Fruit fly (Drosophila melanogaster) whole organism, embryonic: ENCODE results near the gene EloB.

Source experiments
- Bgb ChIP-seq: fragments of 200-800 bp; sonication (Bioruptor generic); IDR thresholded peaks from 2 replicates; pipeline ENCODE4 v1.3.6; 2022; ENCODE audit warnings: missing biosample characterization, missing genetic modification characterization; ENCODE audit not compliant: partially characterized antibody
- CG12071 ChIP-seq: fragments of 200-800 bp; sonication (Bioruptor generic); optimal IDR thresholded peaks from 3 replicates; lab custom pipeline; 2018; ENCODE audit warnings: missing biosample characterization, mild to moderate bottlenecking, missing genetic modification characterization
- CG12299 ChIP-seq: fragments of 200-800 bp; sonication (Bioruptor generic); optimal IDR thresholded peaks from 2 replicates; lab custom pipeline; 2018; ENCODE audit warnings: missing biosample characterization, mild to moderate bottlenecking, missing genetic modification characterization
- CG15601 ChIP-seq: fragments of 200-800 bp; sonication (Bioruptor generic); optimal IDR thresholded peaks from 3 replicates; lab custom pipeline; 2019; ENCODE audit warnings: missing biosample characterization, mild to moderate bottlenecking, missing genetic modification characterization, moderate library complexity
- CG17359 ChIP-seq: fragments of 200-800 bp; sonication (Bioruptor generic); optimal IDR thresholded peaks from 3 replicates; lab custom pipeline; 2018; ENCODE audit warnings: missing biosample characterization, mild to moderate bottlenecking, missing genetic modification characterization, moderate library complexity
- CG17568 ChIP-seq: fragments of 200-800 bp; sonication (Bioruptor generic); optimal IDR thresholded peaks from 2 replicates; lab custom pipeline; 2018; ENCODE audit warnings: missing biosample characterization, mild to moderate bottlenecking, missing genetic modification characterization, moderate library complexity
- CG17829 ChIP-seq: fragments of 200-800 bp; optimal IDR thresholded peaks from 2 replicates; lab custom pipeline; 2019; ENCODE audit warnings: missing biosample characterization, mild to moderate bottlenecking, missing genetic modification characterization, moderate library complexity
- CG2120 ChIP-seq: fragments of 200-800 bp; sonication (Bioruptor generic); optimal IDR thresholded peaks from 3 replicates; lab custom pipeline; 2016; ENCODE audit warnings: missing biosample characterization, missing genetic modification characterization
- CG2202 ChIP-seq: fragments of 200-800 bp; sonication (Bioruptor generic); optimal IDR thresholded peaks from 2 replicates; lab custom pipeline; 2018; ENCODE audit warnings: missing biosample characterization, mild to moderate bottlenecking, missing genetic modification characterization
- CG4360 ChIP-seq: fragments of 200-800 bp; sonication (Bioruptor generic); IDR thresholded peaks from 2 replicates; pipeline ENCODE4 v1.3.6; 2022; ENCODE audit warnings: missing biosample characterization, missing genetic modification characterization
- CG6683 ChIP-seq: fragments of 200-800 bp; sonication (Bioruptor generic); optimal IDR thresholded peaks from 2 replicates; lab custom pipeline; 2017; ENCODE audit warnings: missing biosample characterization, mild to moderate bottlenecking, missing genetic modification characterization, missing genetic modification reagents
- CG6689 ChIP-seq: fragments of 200-800 bp; sonication (Bioruptor generic); IDR thresholded peaks from 2 replicates; pipeline ENCODE4 v1.3.6; 2022; ENCODE audit warnings: missing biosample characterization, missing genetic modification characterization
- CG6854 ChIP-seq: fragments of 200-800 bp; sonication (Bioruptor generic); optimal IDR thresholded peaks from 3 replicates; lab custom pipeline; 2017; ENCODE audit warnings: missing biosample characterization, mild to moderate bottlenecking, missing genetic modification characterization
- CG7372 ChIP-seq: fragments of 200-800 bp; sonication (Bioruptor generic); IDR thresholded peaks from 2 replicates; pipeline ENCODE4 v1.3.6; 2022; ENCODE audit warnings: missing biosample characterization, missing genetic modification characterization
- CG7987 ChIP-seq: fragments of 200-800 bp; sonication (Bioruptor generic); optimal IDR thresholded peaks from 2 replicates; lab custom pipeline; 2018; ENCODE audit warnings: missing biosample characterization, mild to moderate bottlenecking, missing genetic modification characterization, moderate library complexity
- CG8359 ChIP-seq: fragments of 200-800 bp; sonication (Bioruptor generic); optimal IDR thresholded peaks from 2 replicates; lab custom pipeline; 2017; ENCODE audit warnings: missing biosample characterization, mild to moderate bottlenecking, missing genetic modification characterization, borderline replicate concordance
- CG8944 ChIP-seq: fragments of 200-800 bp; sonication (Bioruptor generic); optimal IDR thresholded peaks from 3 replicates; lab custom pipeline; 2016; ENCODE audit warnings: missing biosample characterization, missing genetic modification characterization
- CG9797 ChIP-seq: fragments of 200-800 bp; sonication (Bioruptor generic); optimal IDR thresholded peaks from 3 replicates; lab custom pipeline; 2018; ENCODE audit warnings: missing biosample characterization, mild to moderate bottlenecking, missing genetic modification characterization
- CG9876 ChIP-seq: fragments of 200-800 bp; sonication (Bioruptor generic); optimal IDR thresholded peaks from 2 replicates; lab custom pipeline; 2016; ENCODE audit warnings: missing biosample characterization, missing genetic modification characterization
- CTCF ChIP-seq: fragments of 200-800 bp; sonication (Bioruptor generic); optimal IDR thresholded peaks from 2 replicates; lab custom pipeline; 2017; ENCODE audit warnings: missing biosample characterization, mild to moderate bottlenecking, missing genetic modification characterization, moderate library complexity
- D19A ChIP-seq: fragments of 200-800 bp; optimal IDR thresholded peaks from 3 replicates; lab custom pipeline; 2019; ENCODE audit warnings: missing biosample characterization, mild to moderate bottlenecking, missing genetic modification characterization, moderate library complexity
- Dref ChIP-seq: fragments of 200-800 bp; sonication (Bioruptor generic); IDR thresholded peaks from 2 replicates; pipeline ENCODE4 v1.3.6; 2022; ENCODE audit warnings: missing biosample characterization, missing genetic modification characterization
- Eip74EF ChIP-seq, 2 experiments: fragments of 200-800 bp in 1 of 2; fragments of >200 bp in 1 of 2; sonication (Bioruptor generic) in 1 of 2; optimal IDR thresholded peaks; 2 replicates each; lab custom pipeline; 2017 to 2019; ENCODE audit warnings: missing biosample characterization in 2 of 2, missing genetic modification characterization in 2 of 2, mild to moderate bottlenecking in 1 of 2, moderate library complexity in 1 of 2
- HmgD ChIP-seq: fragments of 200-800 bp; sonication (Bioruptor generic); optimal IDR thresholded peaks from 3 replicates; lab custom pipeline; 2016; ENCODE audit warnings: missing biosample characterization, missing genetic modification characterization
- Max ChIP-seq: fragments of 200-800 bp; sonication (Bioruptor generic); optimal IDR thresholded peaks from 2 replicates; lab custom pipeline; 2016; ENCODE audit warnings: missing biosample characterization, mild to moderate bottlenecking, missing genetic modification characterization
- Nf-YB ChIP-seq: fragments of 200-800 bp; sonication (Bioruptor generic); optimal IDR thresholded peaks from 3 replicates; lab custom pipeline; 2019; ENCODE audit warnings: missing biosample characterization, mild to moderate bottlenecking, missing genetic modification characterization, moderate library complexity
- Ptx1 ChIP-seq: fragments of 200-800 bp; sonication (Bioruptor generic); IDR thresholded peaks from 2 replicates; pipeline ENCODE4 v1.3.6; 2022; ENCODE audit warnings: missing biosample characterization, missing genetic modification characterization
- Sry-β ChIP-seq: fragments of 200-800 bp; sonication (Bioruptor generic); optimal IDR thresholded peaks from 2 replicates; lab custom pipeline; 2018; ENCODE audit warnings: missing biosample characterization, mild to moderate bottlenecking, missing genetic modification characterization, moderate library complexity
- Taf1 ChIP-seq: fragments of 200-800 bp; sonication (Bioruptor generic); IDR thresholded peaks from 2 replicates; pipeline ENCODE4 v1.3.6; 2022; ENCODE audit warnings: missing biosample characterization, missing genetic modification characterization
- Trl ChIP-seq, 3 experiments: fragments of >200 bp in 2 of 3; fragments of 200-800 bp in 1 of 3; sonication (Bioruptor generic) in 1 of 3; optimal IDR thresholded peaks; 2 replicates in 1 of 3; 3 replicates in 2 of 3; lab custom pipeline; 2016 to 2017; ENCODE audit warnings: missing biosample characterization in 1 of 3, missing genetic modification characterization in 1 of 3
- bigmax ChIP-seq: fragments of 200-800 bp; sonication (Bioruptor generic); optimal IDR thresholded peaks from 2 replicates; lab custom pipeline; 2018; ENCODE audit warnings: missing biosample characterization, mild to moderate bottlenecking, missing genetic modification characterization
- cato ChIP-seq: fragments of 200-800 bp; sonication (Bioruptor generic); optimal IDR thresholded peaks from 2 replicates; lab custom pipeline; 2016; ENCODE audit warnings: missing biosample characterization, missing genetic modification characterization, borderline replicate concordance
- ci ChIP-seq: fragments of 200-800 bp; sonication (Bioruptor generic); IDR thresholded peaks from 3 replicates; pipeline ENCODE4 v1.3.6; 2022; ENCODE audit warnings: missing biosample characterization, missing genetic modification characterization
- exex ChIP-seq: fragments of 200-800 bp; sonication (Bioruptor generic); optimal IDR thresholded peaks from 4 replicates; lab custom pipeline; 2018; ENCODE audit warnings: missing biosample characterization, mild to moderate bottlenecking, missing genetic modification characterization, moderate library complexity
- gfzf ChIP-seq: fragments of 200-800 bp; sonication (Bioruptor generic); optimal IDR thresholded peaks from 2 replicates; lab custom pipeline; 2016; ENCODE audit warnings: missing biosample characterization, mild to moderate bottlenecking, missing genetic modification characterization, moderate library complexity
- gsb ChIP-seq: fragments of 200-800 bp; sonication (Bioruptor generic); IDR thresholded peaks from 2 replicates; pipeline ENCODE4 v1.3.6; 2022; ENCODE audit warnings: missing biosample characterization, missing genetic modification characterization
- gsb-n ChIP-seq: fragments of 200-800 bp; sonication (Bioruptor generic); optimal IDR thresholded peaks from 3 replicates; lab custom pipeline; 2018; ENCODE audit warnings: missing biosample characterization, mild to moderate bottlenecking, missing genetic modification characterization
- gt ChIP-seq: fragments of 200-800 bp; sonication (Bioruptor generic); IDR thresholded peaks from 2 replicates; pipeline ENCODE4 v1.3.6; 2022; ENCODE audit warnings: missing biosample characterization, missing genetic modification characterization
- h ChIP-seq: fragments of >200 bp; optimal IDR thresholded peaks from 2 replicates; lab custom pipeline; 2017
- jumu ChIP-seq: fragments of 200-800 bp; sonication (Bioruptor generic); optimal IDR thresholded peaks from 3 replicates; lab custom pipeline; 2016; ENCODE audit warnings: missing biosample characterization, missing genetic modification characterization
- klu ChIP-seq: fragments of 200-800 bp; sonication (Bioruptor generic); IDR thresholded peaks from 2 replicates; pipeline ENCODE4 v1.3.6; 2022; ENCODE audit warnings: missing biosample characterization, missing genetic modification characterization
- lab ChIP-seq: fragments of 200-800 bp; sonication (Bioruptor generic); optimal IDR thresholded peaks from 3 replicates; lab custom pipeline; 2017; ENCODE audit warnings: missing biosample characterization, missing genetic modification characterization, mild to moderate bottlenecking, moderate library complexity, missing genetic modification reagents
- nmo ChIP-seq: fragments of 200-800 bp; sonication (Bioruptor generic); optimal IDR thresholded peaks from 2 replicates; lab custom pipeline; 2018; ENCODE audit warnings: missing biosample characterization, mild to moderate bottlenecking, missing genetic modification characterization, moderate library complexity
- run ChIP-seq: fragments of 200-800 bp; sonication (Bioruptor generic); optimal IDR thresholded peaks from 3 replicates; lab custom pipeline; 2018; ENCODE audit warnings: missing biosample characterization, mild to moderate bottlenecking, missing genetic modification characterization
- sc ChIP-seq, 3 experiments: fragments of >200 bp in 2 of 3; fragments of 200-800 bp in 1 of 3; sonication (Bioruptor generic) in 1 of 3; optimal IDR thresholded peaks; 2 replicates in 2 of 3; 3 replicates in 1 of 3; lab custom pipeline; 2017; ENCODE audit warnings: mild to moderate bottlenecking in 1 of 3, missing biosample characterization in 1 of 3, missing genetic modification characterization in 1 of 3, missing genetic modification reagents in 1 of 3
- shn ChIP-seq: fragments of 200-800 bp; sonication (Bioruptor generic); optimal IDR thresholded peaks from 3 replicates; lab custom pipeline; 2016; ENCODE audit warnings: missing biosample characterization, missing genetic modification characterization
- slbo ChIP-seq: fragments of 200-800 bp; sonication (Bioruptor generic); IDR thresholded peaks from 2 replicates; pipeline ENCODE4 v1.3.6; 2022; ENCODE audit warnings: missing biosample characterization, missing genetic modification characterization
- vfl ChIP-seq: fragments of 200-800 bp; sonication (Bioruptor generic); optimal IDR thresholded peaks from 2 replicates; lab custom pipeline; 2016; ENCODE audit warnings: missing biosample characterization, missing genetic modification characterization
- zfh1 ChIP-seq: fragments of 200-800 bp; sonication (Bioruptor generic); IDR thresholded peaks from 3 replicates; pipeline ENCODE4 v1.3.6; 2022; ENCODE audit warnings: missing biosample characterization, missing genetic modification characterization

Gene EloB

DNA sequence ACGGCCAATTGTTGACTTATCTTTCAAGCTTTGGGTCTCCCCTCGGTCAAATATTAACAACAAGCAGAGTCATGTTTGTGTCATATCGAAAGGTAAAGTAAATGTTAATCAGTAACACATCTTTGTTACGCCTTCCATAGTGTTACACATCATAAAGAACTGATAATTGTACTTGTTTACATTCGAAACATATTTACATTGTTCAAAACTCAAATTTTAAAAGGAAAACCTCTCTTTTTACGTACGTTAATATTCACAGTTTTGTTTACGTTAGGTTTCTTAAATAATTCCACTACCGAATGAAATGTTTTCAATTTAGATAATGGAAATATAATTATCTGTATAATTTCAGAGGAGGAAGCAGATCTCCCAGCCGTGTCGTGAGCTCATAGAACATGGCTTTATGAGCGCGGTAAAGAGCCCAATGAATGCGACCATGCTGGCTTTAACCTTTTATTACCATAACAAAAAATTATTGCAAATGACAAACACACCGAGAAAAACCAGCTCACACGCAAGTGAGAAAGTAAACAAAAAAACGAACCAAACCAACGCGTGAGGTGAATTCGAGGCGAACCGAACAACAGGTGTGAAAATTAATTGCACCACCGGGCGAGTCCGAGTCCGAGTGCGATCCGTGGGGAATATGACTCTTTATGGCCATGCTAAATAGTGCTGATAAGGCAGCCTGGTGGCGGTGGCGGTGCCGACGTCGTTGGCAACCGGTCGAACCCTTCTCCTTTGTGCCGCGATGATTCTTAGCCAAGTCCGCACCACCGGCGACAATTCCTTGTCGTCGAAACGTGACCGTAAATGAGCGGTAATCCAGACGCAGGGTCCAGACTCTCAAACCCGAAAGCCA, 37.1 kb downstream of the EloB start (continued):
- TF ChIP-seq nmo (GFP tag; lab: Kevin White, UChicago) (no peak), CG8944 (GFP tag; lab: Kevin White, UChicago) (no peak), CG6683 (GFP tag; lab: Kevin White, UChicago) (no peak), CG2202 (tag; lab: Kevin White, UChicago) (peak; percentile 77), Taf1 (GFP tag; lab: Robert Waterston, UW) (no peak), ci (GFP tag; lab: Robert Waterston, UW) (0 out of 3 replicates have a peak, but pooled peaks have one; percentile 43), CG9876 (GFP tag; lab: Kevin White, UChicago) (no peak), gfzf (no peak), Eip74EF (GFP tag; optimal IDR thresholded peaks at IDR 0.05; lab: Kevin White, UChicago) (peak in 1 of 2 experiments; percentile 19), CG7372 (GFP tag; lab: Robert Waterston, UW) (no peak), Nf-YB (peak; percentile 33), CG12071 (GFP tag; lab: Kevin White, UChicago) (no peak), CG15601 (tag; lab: Kevin White, UChicago) (peak; percentile 81), gsb-n (peak; percentile 68), Ptx1 (GFP tag; lab: Robert Waterston, UW) (no peak), CG8359 (GFP tag; lab: Kevin White, UChicago) (peak; percentile 5), CTCF (GFP tag; lab: Kevin White, UChicago) (no peak), sc (optimal IDR thresholded peaks at IDR 0.05; lab: Kevin White, UChicago) (no peak), sc (GFP tag; optimal IDR thresholded peaks at IDR 0.05; lab: Kevin White, UChicago) (peak; percentile 14), Sry-β (GFP tag; lab: Kevin White, UChicago) (no peak), D19A (tag; lab: Kevin White, UChicago) (peak; percentile 30), shn (GFP tag; lab: Kevin White, UChicago) (no peak), Dref (GFP tag; lab: Robert Waterston, UW) (no peak), CG12299 (tag; lab: Kevin White, UChicago) (peak; percentile 39), Trl (optimal IDR thresholded peaks at IDR 0.05; lab: Kevin White, UChicago) (no peak), Trl (GFP tag; optimal IDR thresholded peaks at IDR 0.05; lab: Kevin White, UChicago) (peak; percentile 34), CG6689 (GFP tag; lab: Robert Waterston, UW) (no peak), h (lab: Kevin White, UChicago) (no peak), bigmax (no peak), HmgD (GFP tag; lab: Kevin White, UChicago) (no peak), CG17359 (tag; lab: Kevin White, UChicago) (peak; percentile 62), klu (no peak), gsb (GFP tag; lab: Robert Waterston, UW) (no peak), slbo (GFP tag; lab: Robert Waterston, UW) (no peak), lab (GFP tag; lab: Kevin White, UChicago) (peak; percentile 7), Bgb (GFP tag; lab: Robert Waterston, UW) (no peak), exex (tag; lab: Kevin White, UChicago) (no peak), CG9797 (no peak), gt (no peak), zfh1 (GFP tag; lab: Robert Waterston, UW) (peak; percentile 60; the same call in 2 of the 3 replicates), Max (GFP tag; lab: Kevin White, UChicago) (no peak), CG6854 (GFP tag; lab: Kevin White, UChicago) (peak; percentile 13), CG17829 (no peak), CG4360 (GFP tag; lab: Robert Waterston, UW) (no peak), jumu (GFP tag; lab: Kevin White, UChicago) (no peak), run (tag; lab: Kevin White, UChicago) (no peak), cato (GFP tag; lab: Kevin White, UChicago) (no peak), CG17568 (peak; percentile 42), CG2120 (GFP tag; lab: Kevin White, UChicago) (no peak), CG7987 (GFP tag; lab: Kevin White, UChicago) (no peak), vfl (GFP tag; lab: Kevin White, UChicago) (no peak)
